Fruit fly (Drosophila melanogaster): Measurements from ENCODE around the gene Ugt36E1.

Ugt36E1 gene

DNA sequence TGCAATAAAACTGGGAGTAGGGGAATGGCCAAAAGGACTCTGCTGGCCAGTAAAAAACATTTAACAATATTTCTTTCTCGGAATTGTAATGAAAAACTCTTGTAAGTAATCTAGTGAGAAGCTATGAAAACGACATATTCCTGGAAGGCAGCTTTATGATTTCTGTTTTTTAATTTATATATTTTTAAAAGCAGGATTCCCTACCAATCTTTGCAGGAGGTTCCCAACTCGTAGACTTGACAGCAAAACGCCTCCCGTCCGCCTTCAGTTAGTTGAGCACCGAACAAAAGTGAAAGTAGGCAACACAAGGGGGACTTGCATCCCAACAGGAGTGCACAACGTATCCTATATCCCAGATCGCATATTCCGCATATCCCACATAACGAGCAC is 21.3 kb upstream of the Ugt36E1 start, which contains the start of gene CG43814:
Gene CG43814, minus strand, starts transcription at position 101 of the 390 bp plus-strand sequence.
- TF ChIP-seq CG8478 (optimal IDR thresholded peaks at IDR 0.05) (no peak), CTCF (optimal IDR thresholded peaks at IDR 0.05) (no peak)

DNA sequence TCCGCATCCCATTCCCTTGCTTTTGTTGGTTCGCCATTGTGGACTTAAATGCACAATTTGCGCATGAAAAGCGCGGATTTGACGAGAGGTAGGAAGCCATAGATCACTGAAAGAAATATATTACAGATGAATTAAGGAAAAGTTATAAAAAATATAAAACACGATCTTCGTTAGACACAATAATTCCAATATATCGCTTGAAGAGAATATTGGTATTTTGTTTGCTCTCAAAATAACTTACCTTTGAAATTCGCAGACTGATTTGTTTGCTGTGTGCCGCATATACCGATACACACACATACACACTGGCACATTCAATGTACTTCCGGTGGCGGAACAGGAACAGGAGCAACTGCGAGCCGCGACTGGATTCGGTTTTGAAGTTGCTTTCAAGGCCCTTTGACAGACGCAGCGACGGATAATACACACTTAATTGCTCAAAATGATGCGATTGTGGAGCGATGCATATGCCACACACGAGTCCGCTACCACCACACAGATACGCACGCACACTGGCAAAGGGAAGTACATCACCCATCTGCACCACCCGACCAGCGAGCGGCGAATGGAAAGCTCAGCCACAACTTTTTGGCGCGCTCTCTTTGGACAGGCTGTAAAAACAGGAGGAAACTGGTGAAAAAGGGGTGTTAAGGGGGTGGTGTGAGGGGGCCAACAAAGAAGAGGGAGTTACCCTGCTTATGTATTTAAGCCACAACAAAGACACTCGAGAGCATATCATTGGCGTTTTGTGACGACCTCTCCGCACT is 20.8 kb upstream of the Ugt36E1 start:
- TF ChIP-seq CG8478 (optimal IDR thresholded peaks at IDR 0.05) = no peak
- no peak for TF ChIP-seq CTCF (optimal IDR thresholded peaks at IDR 0.05)

DNA sequence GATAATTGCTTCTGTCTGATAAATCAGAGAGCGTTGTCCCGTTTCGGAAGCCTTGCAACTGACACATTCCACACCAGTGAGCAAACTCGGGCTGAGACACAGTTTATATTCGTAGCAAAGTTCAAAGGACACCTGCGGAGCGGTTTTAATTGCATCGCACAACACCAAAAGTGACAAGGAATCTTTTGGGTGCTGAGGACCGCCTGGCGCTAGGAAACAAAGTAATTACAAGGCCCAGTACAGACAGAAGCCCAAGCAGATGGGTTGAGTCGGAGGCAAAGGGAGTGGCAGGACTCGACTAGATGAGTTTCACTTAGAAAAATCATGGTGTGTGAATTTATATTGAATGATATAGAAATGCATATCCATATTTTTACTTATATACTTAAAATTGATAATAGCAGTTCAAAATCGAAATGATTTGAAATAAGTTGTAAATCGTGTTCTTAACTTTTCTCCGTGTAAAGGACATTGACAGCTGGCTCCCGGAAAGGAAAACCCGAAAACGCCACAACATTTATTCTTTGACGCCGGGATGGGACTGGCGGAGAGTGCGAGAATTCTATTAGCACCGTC is 17.7 kb upstream of the Ugt36E1 start:
- no peak for TF ChIP-seq CG8478 (optimal IDR thresholded peaks at IDR 0.05)
- no peak for TF ChIP-seq CTCF (optimal IDR thresholded peaks at IDR 0.05)

DNA sequence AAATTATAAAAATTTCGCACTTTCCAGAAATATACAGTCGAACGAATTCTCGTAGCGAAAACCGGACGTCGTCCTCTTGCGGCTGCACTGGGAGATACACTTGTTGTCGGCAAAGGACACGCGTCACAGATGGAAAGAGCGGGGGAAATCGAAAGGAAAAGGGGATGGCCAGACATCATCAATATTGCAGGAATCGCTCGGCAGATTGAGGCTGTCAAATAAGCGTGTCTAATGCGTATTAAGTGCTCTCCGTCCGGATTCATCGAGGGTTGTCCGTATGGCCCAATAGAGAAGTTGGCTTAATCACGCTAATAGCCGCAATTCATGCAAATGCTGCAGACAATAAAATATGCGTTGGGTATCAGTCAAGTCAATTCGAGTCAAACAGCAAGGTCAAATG is 17.1 kb upstream of the Ugt36E1 start:
- no peak for TF ChIP-seq CTCF (optimal IDR thresholded peaks at IDR 0.05)
- no peak for TF ChIP-seq CG8478 (optimal IDR thresholded peaks at IDR 0.05)

DNA sequence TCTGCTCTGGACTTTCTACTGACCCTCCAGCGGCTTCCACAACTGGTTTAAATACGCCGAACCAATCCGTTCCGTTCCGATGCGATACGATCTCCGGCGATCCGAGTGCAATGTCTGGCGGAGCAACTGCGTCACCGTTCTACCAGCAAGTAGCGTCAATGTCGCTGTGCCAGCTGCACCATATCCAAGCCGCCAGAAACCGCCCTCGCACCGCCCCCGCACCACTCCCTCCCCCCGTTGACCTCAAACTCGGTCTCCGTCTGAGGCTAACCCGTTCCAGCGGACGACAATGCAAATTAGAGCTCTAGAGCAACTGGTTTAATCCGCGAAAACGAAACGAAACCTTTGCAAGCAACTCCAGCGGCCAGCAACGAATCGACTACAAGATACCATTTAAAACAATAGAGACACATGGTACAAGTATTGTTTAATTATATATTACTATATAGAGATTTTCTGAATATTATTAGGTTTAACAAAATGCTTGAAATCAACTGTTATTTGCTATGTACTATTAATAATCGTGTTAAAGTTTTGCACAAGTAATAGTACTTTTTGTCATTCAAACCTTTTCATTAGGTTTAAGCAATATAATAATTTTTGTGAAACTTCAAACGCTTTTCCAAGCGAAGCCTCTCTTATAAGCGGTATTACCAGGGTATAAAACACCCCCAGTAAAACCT is 15.5 kb upstream of the Ugt36E1 start, which contains the start of the genes CG10570 and CG42502:
Gene CG10570, minus strand, starts transcription at position 293 of the 683 bp plus-strand sequence.
Gene CG42502, minus strand, starts transcription at position 293 of the 683 bp plus-strand sequence.
- no peak for TF ChIP-seq CG8478 (optimal IDR thresholded peaks at IDR 0.05)
- TF ChIP-seq CTCF (optimal IDR thresholded peaks at IDR 0.05) = no peak

DNA sequence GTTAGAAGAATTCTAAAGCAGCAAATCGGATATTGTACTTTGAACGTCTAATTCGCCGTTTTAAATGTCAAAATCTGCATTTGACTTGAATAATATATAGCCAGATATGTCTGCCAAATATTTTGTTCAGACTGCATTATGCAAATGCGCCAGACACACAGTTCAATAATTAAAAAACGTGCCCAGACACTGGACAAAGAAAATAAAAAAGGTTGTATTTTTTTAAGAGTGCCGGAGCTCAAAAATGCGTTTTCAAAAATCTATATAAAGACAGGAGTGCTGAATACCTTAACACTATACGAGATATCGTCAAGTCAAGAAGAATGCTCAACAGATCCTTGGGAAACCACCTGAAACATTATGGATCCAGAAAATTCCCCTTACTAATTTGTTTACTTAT is 14.2 kb upstream of the Ugt36E1 start, which contains the start of the genes CG17325 and CG42305:
Gene CG17325, plus strand, starts transcription at position 301 of the 400 bp plus-strand sequence.
Gene CG42305, plus strand, starts transcription at position 301 of the 400 bp plus-strand sequence.
- TF ChIP-seq CTCF (optimal IDR thresholded peaks at IDR 0.05) = no peak
- no peak for TF ChIP-seq CG8478 (optimal IDR thresholded peaks at IDR 0.05)

DNA sequence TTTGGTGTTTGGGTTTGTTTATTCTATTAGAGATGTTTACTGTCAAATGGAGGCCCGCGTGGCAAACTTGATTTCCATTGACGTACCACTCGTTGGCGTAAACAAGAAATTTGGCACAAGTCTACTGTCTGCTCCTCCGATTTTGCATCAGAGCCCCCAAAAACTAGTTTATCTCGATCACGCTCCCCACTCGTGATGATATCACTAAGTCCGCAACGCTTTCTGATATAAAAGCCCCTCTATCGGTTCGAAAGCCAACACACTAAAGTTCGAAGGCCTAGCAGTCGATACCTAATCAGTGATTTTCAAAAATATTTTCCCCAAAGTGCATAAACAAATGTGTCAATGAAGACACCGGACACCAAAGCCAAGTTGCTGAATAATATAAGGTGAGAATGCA is 13.8 kb upstream of the Ugt36E1 start:
- TF ChIP-seq CTCF (optimal IDR thresholded peaks at IDR 0.05) (no peak), CG8478 (optimal IDR thresholded peaks at IDR 0.05) (no peak)

DNA sequence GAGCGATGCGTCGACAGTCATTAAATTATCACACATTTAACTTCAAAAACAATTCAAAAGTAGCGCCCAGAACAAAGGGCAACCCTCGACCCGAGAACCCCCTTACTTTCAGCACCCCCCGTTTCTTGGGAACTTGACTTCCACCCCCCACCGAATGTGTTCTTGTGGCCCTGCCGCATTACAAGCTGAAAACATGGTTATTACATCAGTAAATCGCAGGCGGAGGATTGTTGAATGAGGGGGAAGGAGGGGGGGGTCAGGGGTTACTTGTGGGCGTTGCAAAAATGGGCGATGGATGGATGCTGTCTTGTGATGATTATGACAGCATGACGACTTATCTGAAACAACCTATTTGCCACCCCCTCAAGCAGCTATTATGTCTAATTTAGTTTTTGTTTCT is 11.4 kb upstream of the Ugt36E1 start:
- TF ChIP-seq CG8478 (optimal IDR thresholded peaks at IDR 0.05) = no peak
- no peak for TF ChIP-seq CTCF (optimal IDR thresholded peaks at IDR 0.05)

DNA sequence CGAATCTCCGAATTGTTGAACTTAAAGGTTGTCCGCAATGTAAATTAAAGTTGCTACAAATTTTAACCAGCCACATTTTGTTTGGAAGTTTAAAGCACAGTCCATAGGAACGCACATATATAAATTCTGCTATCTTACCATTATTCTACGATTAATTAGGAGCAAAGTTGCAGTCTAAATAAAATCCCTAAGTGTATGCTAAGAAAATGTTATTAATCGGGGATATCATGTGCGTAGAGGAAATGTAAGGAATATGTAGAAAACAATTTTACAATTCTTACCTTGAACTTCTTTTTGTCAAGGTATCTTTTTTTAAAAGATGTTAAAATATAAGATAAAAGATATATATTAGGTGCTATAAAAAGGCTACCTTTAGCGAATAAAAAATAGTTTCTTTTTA is 8.2 kb upstream of the Ugt36E1 start:
- TF ChIP-seq CTCF (optimal IDR thresholded peaks at IDR 0.05) (peak; percentile 1 to 13), CG8478 (optimal IDR thresholded peaks at IDR 0.05) (no peak)

DNA sequence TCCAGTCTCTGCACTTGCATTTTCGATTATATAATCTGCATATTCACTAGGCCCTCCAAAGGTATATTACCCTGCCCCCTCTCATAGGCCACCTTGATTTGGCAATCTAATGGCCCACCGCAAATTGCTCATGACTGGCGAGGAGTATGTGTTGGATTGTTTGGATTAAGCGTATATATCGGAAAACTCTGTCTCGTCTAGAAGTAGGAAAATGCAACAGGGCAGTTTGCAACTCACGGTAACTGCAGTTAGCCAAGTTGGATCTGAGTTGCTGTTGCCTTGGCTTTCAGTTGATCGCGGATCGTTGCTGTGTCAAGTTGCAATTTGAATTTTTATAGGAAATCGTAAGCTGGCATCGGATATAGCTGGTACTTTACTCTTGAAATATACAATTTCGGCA is 7.5 kb upstream of the Ugt36E1 start, which contains the start of gene Ugt36F1:
Gene Ugt36F1, plus strand, starts transcription at position 301 of the 400 bp plus-strand sequence.
- no peak for TF ChIP-seq CG8478 (optimal IDR thresholded peaks at IDR 0.05)

DNA sequence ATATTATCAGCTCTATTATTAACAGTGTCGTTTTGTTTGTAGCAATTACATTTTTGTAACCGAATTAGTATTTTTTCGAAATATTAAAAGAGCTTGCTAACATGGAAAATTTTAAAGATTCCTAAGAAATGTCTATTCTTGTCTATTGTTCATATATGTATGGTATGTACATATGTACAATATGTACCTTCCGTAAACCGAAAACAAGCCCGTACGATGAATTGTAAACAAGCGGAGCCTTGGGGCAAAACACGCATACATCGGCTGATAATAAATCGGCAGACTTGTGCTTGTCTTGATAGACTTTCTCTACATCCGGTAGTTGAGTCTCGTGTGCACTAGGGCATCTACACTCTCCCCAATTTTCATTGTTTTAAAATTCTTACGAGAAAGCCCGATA is 3.8 kb upstream of the Ugt36E1 start:
- TF ChIP-seq CTCF (optimal IDR thresholded peaks at IDR 0.05) (no peak), CG8478 (optimal IDR thresholded peaks at IDR 0.05) (no peak)

DNA sequence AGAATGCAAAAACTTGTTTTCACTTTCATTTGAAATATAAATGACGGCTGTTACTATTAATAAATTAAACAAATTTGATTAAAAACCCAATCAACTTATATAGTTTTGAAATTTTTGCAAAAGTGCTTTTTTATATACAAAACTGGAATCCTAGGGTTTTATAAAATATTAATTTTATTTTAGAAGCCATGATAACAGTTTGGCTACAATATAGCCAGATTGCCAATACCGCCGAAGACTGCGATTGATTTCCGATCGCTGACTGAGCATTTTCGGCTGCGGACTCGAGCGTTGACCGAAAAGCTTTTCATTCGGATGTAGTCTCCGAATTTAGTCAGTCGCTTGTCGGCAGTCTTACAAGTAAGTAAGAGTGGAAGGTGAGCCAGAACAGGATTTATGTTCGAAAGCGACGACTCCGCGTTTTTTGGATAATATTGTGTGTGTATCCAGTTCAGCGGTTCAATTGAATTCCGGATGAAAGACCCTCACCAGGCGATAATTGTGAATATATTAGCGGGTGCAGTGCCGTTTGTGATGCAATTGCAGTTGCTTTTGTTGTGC is 3.2 kb upstream of the Ugt36E1 start, which contains the start of gene Ugt36D1:
Gene Ugt36D1, plus strand, starts transcription at position 306 of the 561 bp plus-strand sequence.
- TF ChIP-seq CG8478 (optimal IDR thresholded peaks at IDR 0.05) (no peak), CTCF (optimal IDR thresholded peaks at IDR 0.05) (no peak)

DNA sequence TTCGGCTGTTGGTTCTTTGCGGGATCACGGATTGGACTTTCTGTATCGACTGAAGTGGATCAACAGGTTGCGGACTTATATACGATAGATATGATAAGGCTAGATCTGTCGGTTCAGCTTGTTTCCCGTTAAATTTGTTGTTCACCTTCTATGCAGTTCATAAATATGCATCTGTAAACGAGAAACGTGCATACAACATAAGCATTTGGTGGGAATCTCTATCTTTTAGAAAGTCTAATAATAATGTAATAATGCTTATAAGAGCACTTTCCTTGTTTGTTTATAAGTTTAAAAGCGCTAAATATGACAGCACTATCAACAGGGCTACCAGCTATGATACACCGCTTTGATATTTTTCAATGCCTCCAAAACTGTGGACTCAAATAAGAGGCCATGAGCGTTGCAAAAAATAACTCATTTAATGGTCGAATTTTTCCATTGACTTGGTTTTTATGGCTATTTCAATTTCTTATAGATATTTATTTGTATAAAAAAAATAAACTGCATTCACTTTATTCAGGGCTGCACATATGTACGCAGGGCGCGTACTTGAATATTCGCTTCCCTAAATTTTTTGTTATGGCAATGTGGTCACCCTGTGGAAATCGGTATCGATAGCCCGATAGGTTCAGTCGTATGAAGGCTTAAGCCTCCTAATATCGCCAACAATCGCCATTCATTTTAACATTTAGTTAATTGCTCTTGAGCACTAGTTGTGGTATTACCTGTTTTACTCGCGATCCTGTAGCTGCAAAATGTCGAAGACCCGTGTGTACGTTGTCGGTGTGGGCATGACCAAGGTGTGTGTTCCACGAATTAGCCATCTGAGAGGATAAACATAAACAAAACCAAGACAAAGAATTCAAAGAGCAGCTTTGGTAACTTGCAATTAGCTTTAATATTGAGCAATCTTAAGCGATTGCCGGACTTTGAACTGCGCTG is 4.3 kb downstream of the Ugt36E1 start, which contains the start of the genes CG17597 and ScpX:
Gene CG17597, minus strand, starts transcription at position 567 of the 942 bp plus-strand sequence.
Gene ScpX, plus strand, starts transcription at position 643 of the 942 bp plus-strand sequence.
- TF ChIP-seq CTCF (optimal IDR thresholded peaks at IDR 0.05) = no peak
- no peak for TF ChIP-seq CG8478 (optimal IDR thresholded peaks at IDR 0.05)

DNA sequence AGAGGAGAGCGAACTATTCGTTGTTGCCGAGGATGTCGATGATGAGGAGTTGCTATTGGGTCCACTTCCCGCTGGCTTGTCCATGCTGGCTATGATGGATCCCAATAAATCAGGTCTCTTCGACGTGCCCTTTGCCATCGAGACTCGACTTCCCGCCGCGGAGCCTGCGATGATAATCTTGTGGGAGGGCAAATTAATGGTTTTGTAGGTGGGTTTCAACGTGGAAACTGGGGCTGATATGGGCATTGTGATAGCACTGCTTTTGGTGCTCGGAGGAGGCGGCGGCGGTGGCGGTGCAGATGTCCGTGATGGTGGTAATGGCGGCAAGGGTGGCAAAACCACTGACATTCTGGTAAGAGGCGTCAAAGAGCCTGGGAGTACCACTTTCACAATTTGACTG is 8.0 kb downstream of the Ugt36E1 start:
- TF ChIP-seq CG8478 (optimal IDR thresholded peaks at IDR 0.05) (no peak), CTCF (optimal IDR thresholded peaks at IDR 0.05) (no peak)
